Fruit fly (Drosophila melanogaster): Measurements from ENCODE around the gene sws.

Gene sws

dm6 chrX:7920081-7920688 lies 47.9 kb downstream of the sws start, which contains the start of the genes hdm and Ykt6:
hdm (minus strand) TSS chrX:7920131.
Ykt6 (plus strand) TSS chrX:7920409.
- TF ChIP-seq insv (optimal IDR thresholded peaks at IDR 0.05): no peak
- TF ChIP-seq h (optimal IDR thresholded peaks at IDR 0.05): no peak
- TF ChIP-seq Myc (optimal IDR thresholded peaks at IDR 0.05): no peak
- no peak for TF ChIP-seq ttk (optimal IDR thresholded peaks at IDR 0.05)
- no peak for TF ChIP-seq Sin3A (optimal IDR thresholded peaks at IDR 0.05)

- TF ChIP-seq psq (optimal IDR thresholded peaks at IDR 0.05): no peak
Observed at dm6 chrX:7911983-7912630, 55.9 kb downstream of the sws start, which contains the start of gene snz. snz (plus strand) TSS chrX:7912089.

- TF ChIP-seq h (optimal IDR thresholded peaks at IDR 0.05): no peak
- TF ChIP-seq insv (optimal IDR thresholded peaks at IDR 0.05): no peak
- no peak for TF ChIP-seq Myc (optimal IDR thresholded peaks at IDR 0.05)
- TF ChIP-seq psq (optimal IDR thresholded peaks at IDR 0.05): no peak
- no peak for TF ChIP-seq ttk (optimal IDR thresholded peaks at IDR 0.05)
- TF ChIP-seq Sin3A (optimal IDR thresholded peaks at IDR 0.05): no peak
Observed at dm6 chrX:7909482-7909881, 58.6 kb downstream of the sws start.

- TF ChIP-seq ttk (optimal IDR thresholded peaks at IDR 0.05) (no peak), insv (optimal IDR thresholded peaks at IDR 0.05) (no peak), Sin3A (optimal IDR thresholded peaks at IDR 0.05) (no peak)
Observed at dm6 chrX:7909069-7909389, 59.0 kb downstream of the sws start.

dm6 chrX:7908239-7909068 lies 59.6 kb downstream of the sws start, which contains the start of the genes dpr14 and spidey:
dpr14 (minus strand) TSS chrX:7908286.
spidey (plus strand) TSS chrX:7908931.
- TF ChIP-seq Myc (optimal IDR thresholded peaks at IDR 0.05): no peak
- no peak for TF ChIP-seq insv (optimal IDR thresholded peaks at IDR 0.05)
- no peak for TF ChIP-seq Sin3A (optimal IDR thresholded peaks at IDR 0.05)
- no peak for TF ChIP-seq ttk (optimal IDR thresholded peaks at IDR 0.05)

Measured in Kc167 (cell line).